Fruit fly (Drosophila melanogaster) whole organism, embryonic: Measurements from ENCODE around the gene nkt.

Experiments
- Adf1 ChIP-seq: fragments of 200-800 bp; sonication (Bioruptor generic); IDR thresholded peaks from 2 replicates; pipeline ENCODE4 v1.3.6; 2022; ENCODE audit warnings: missing biosample characterization, missing genetic modification characterization
- CG11093 ChIP-seq: fragments of 200-800 bp; sonication (Bioruptor generic); IDR thresholded peaks from 3 replicates; pipeline ENCODE4 v1.3.6; 2022; ENCODE audit warnings: missing biosample characterization, missing genetic modification characterization
- CG11456 ChIP-seq: fragments of 200-800 bp; sonication (Bioruptor generic); IDR thresholded peaks from 3 replicates; pipeline ENCODE4 v1.3.6; 2022; ENCODE audit warnings: missing biosample characterization, missing genetic modification characterization
- CG13123 ChIP-seq: fragments of 200-800 bp; sonication (Bioruptor generic); optimal IDR thresholded peaks from 2 replicates; lab custom pipeline; 2016; ENCODE audit warnings: missing biosample characterization, missing genetic modification characterization
- CG1647 ChIP-seq: fragments of 200-800 bp; sonication (Bioruptor generic); optimal IDR thresholded peaks from 3 replicates; lab custom pipeline; 2016; ENCODE audit warnings: missing biosample characterization, missing genetic modification characterization
- CG16779 ChIP-seq: fragments of 200-800 bp; sonication (Bioruptor generic); IDR thresholded peaks from 2 replicates; pipeline ENCODE4 v1.3.6; 2022; ENCODE audit warnings: missing biosample characterization, missing genetic modification characterization
- CG1832 ChIP-seq: fragments of 200-800 bp; sonication (Bioruptor generic); optimal IDR thresholded peaks from 2 replicates; lab custom pipeline; 2017; ENCODE audit warnings: missing biosample characterization, mild to moderate bottlenecking, missing genetic modification characterization, inconsistent platforms
- CG2120 ChIP-seq: fragments of 200-800 bp; sonication (Bioruptor generic); optimal IDR thresholded peaks from 3 replicates; lab custom pipeline; 2016; ENCODE audit warnings: missing biosample characterization, missing genetic modification characterization
- CG2678 ChIP-seq: fragments of 200-800 bp; sonication (Bioruptor generic); optimal IDR thresholded peaks from 3 replicates; lab custom pipeline; 2019; ENCODE audit warnings: missing biosample characterization, mild to moderate bottlenecking, missing genetic modification characterization, moderate library complexity
- CG31388 ChIP-seq: fragments of 200-800 bp; sonication (Bioruptor generic); optimal IDR thresholded peaks from 2 replicates; lab custom pipeline; 2016; ENCODE audit warnings: missing biosample characterization, missing genetic modification characterization
- CG32532 ChIP-seq: fragments of 200-800 bp; sonication (Bioruptor generic); IDR thresholded peaks from 2 replicates; pipeline ENCODE4 v1.3.6; 2022; ENCODE audit warnings: missing biosample characterization, missing genetic modification characterization
- CG34376 ChIP-seq: fragments of 200-800 bp; sonication (Bioruptor generic); optimal IDR thresholded peaks from 2 replicates; lab custom pipeline; 2018; ENCODE audit warnings: missing biosample characterization, mild to moderate bottlenecking, missing genetic modification characterization
- CG3995 ChIP-seq: fragments of 200-800 bp; sonication (Bioruptor generic); optimal IDR thresholded peaks from 3 replicates; lab custom pipeline; 2016; ENCODE audit warnings: missing biosample characterization, missing genetic modification characterization
- CG4328 ChIP-seq: fragments of 200-800 bp; sonication (Bioruptor generic); optimal IDR thresholded peaks from 3 replicates; lab custom pipeline; 2017; ENCODE audit warnings: missing biosample characterization, missing genetic modification reagents, missing genetic modification characterization
- CG4404 ChIP-seq: fragments of 200-800 bp; sonication (Bioruptor generic); IDR thresholded peaks from 2 replicates; pipeline ENCODE4 v1.3.6; 2022; ENCODE audit warnings: missing biosample characterization, missing genetic modification characterization
- CG4707 ChIP-seq: fragments of 200-800 bp; sonication (Bioruptor generic); optimal IDR thresholded peaks from 2 replicates; lab custom pipeline; 2018; ENCODE audit warnings: missing biosample characterization, mild to moderate bottlenecking, missing genetic modification characterization, moderate library complexity
- CG6854 ChIP-seq: fragments of 200-800 bp; sonication (Bioruptor generic); optimal IDR thresholded peaks from 3 replicates; lab custom pipeline; 2017; ENCODE audit warnings: missing biosample characterization, mild to moderate bottlenecking, missing genetic modification characterization
- CG7372 ChIP-seq: fragments of 200-800 bp; sonication (Bioruptor generic); IDR thresholded peaks from 2 replicates; pipeline ENCODE4 v1.3.6; 2022; ENCODE audit warnings: missing biosample characterization, missing genetic modification characterization
- CG7556 ChIP-seq: fragments of 200-800 bp; sonication (Bioruptor generic); optimal IDR thresholded peaks from 2 replicates; lab custom pipeline; 2017; ENCODE audit warnings: missing biosample characterization, mild to moderate bottlenecking, missing genetic modification characterization
- CG8290 ChIP-seq, 3 experiments: fragments of 200-800 bp; sonication (Bioruptor generic); optimal IDR thresholded peaks; 2 replicates each; lab custom pipeline; 2016 to 2019; ENCODE audit warnings: missing biosample characterization in 3 of 3, missing genetic modification characterization in 3 of 3, mild to moderate bottlenecking in 2 of 3, moderate library complexity in 1 of 3
- CTCF ChIP-seq: fragments of 200-800 bp; sonication (Bioruptor generic); optimal IDR thresholded peaks from 2 replicates; lab custom pipeline; 2017; ENCODE audit warnings: missing biosample characterization, mild to moderate bottlenecking, missing genetic modification characterization, moderate library complexity
- CrebB ChIP-seq: fragments of 200-800 bp; sonication (Bioruptor generic); optimal IDR thresholded peaks from 3 replicates; lab custom pipeline; 2018; ENCODE audit warnings: missing biosample characterization, mild to moderate bottlenecking, missing genetic modification characterization
- Dip2 ChIP-seq: fragments of 200-800 bp; sonication (Bioruptor generic); IDR thresholded peaks from 2 replicates; pipeline ENCODE4 v1.3.6; 2022; ENCODE audit warnings: missing biosample characterization, missing genetic modification characterization
- Drgx ChIP-seq: fragments of 200-800 bp; sonication (Bioruptor generic); IDR thresholded peaks from 2 replicates; pipeline ENCODE4 v1.3.6; 2022; ENCODE audit warnings: missing biosample characterization, missing genetic modification characterization
- Fer3 ChIP-seq: fragments of 200-800 bp; sonication (Bioruptor generic); optimal IDR thresholded peaks from 2 replicates; lab custom pipeline; 2018; ENCODE audit warnings: missing biosample characterization, mild to moderate bottlenecking, missing genetic modification characterization, moderate library complexity
- HLH3B ChIP-seq: fragments of 200-800 bp; sonication (Bioruptor generic); IDR thresholded peaks from 2 replicates; pipeline ENCODE4 v1.3.6; 2022; ENCODE audit warnings: missing biosample characterization, missing genetic modification characterization
- HLHmδ ChIP-seq: fragments of 200-800 bp; sonication (Bioruptor generic); optimal IDR thresholded peaks from 2 replicates; lab custom pipeline; 2018; ENCODE audit warnings: missing biosample characterization, mild to moderate bottlenecking, missing genetic modification characterization, moderate library complexity
- Hey ChIP-seq: fragments of 200-800 bp; sonication (Bioruptor generic); optimal IDR thresholded peaks from 3 replicates; lab custom pipeline; 2018; ENCODE audit warnings: missing biosample characterization, mild to moderate bottlenecking, missing genetic modification characterization
- Nf-YB ChIP-seq: fragments of 200-800 bp; sonication (Bioruptor generic); optimal IDR thresholded peaks from 3 replicates; lab custom pipeline; 2019; ENCODE audit warnings: missing biosample characterization, mild to moderate bottlenecking, missing genetic modification characterization, moderate library complexity
- Poxn ChIP-seq: fragments of 200-800 bp; sonication (Bioruptor generic); IDR thresholded peaks from 2 replicates; pipeline ENCODE4 v1.3.6; 2022; ENCODE audit warnings: missing biosample characterization, missing genetic modification characterization
- Taf1 ChIP-seq: fragments of 200-800 bp; sonication (Bioruptor generic); IDR thresholded peaks from 2 replicates; pipeline ENCODE4 v1.3.6; 2022; ENCODE audit warnings: missing biosample characterization, missing genetic modification characterization
- YL-1 ChIP-seq: fragments of 200-800 bp; sonication (Bioruptor generic); optimal IDR thresholded peaks from 3 replicates; lab custom pipeline; 2017; ENCODE audit warnings: missing biosample characterization, mild to moderate bottlenecking, missing genetic modification characterization
- ap ChIP-seq: fragments of 200-800 bp; sonication (Bioruptor generic); IDR thresholded peaks from 2 replicates; pipeline ENCODE4 v1.3.6; 2022; ENCODE audit warnings: missing biosample characterization, missing genetic modification characterization
- ase ChIP-seq: fragments of 200-800 bp; sonication (Bioruptor generic); IDR thresholded peaks from 3 replicates; pipeline ENCODE4 v1.3.6; 2022; ENCODE audit warnings: missing biosample characterization, missing genetic modification characterization
- bcd ChIP-seq: fragments of 200-800 bp; sonication (Bioruptor generic); optimal IDR thresholded peaks from 2 replicates; lab custom pipeline; 2017; ENCODE audit warnings: missing biosample characterization, mild to moderate bottlenecking, missing genetic modification characterization
- da ChIP-seq: fragments of 200-800 bp; sonication (Bioruptor generic); optimal IDR thresholded peaks from 2 replicates; lab custom pipeline; 2016; ENCODE audit warnings: missing biosample characterization, missing genetic modification characterization
- disco-r ChIP-seq: fragments of 200-800 bp; sonication (Bioruptor generic); optimal IDR thresholded peaks from 2 replicates; lab custom pipeline; 2016; ENCODE audit warnings: missing biosample characterization, missing genetic modification characterization
- grn ChIP-seq: fragments of 200-800 bp; sonication (Bioruptor generic); optimal IDR thresholded peaks from 3 replicates; lab custom pipeline; 2017; ENCODE audit warnings: missing biosample characterization, missing genetic modification characterization
- gsb ChIP-seq: fragments of 200-800 bp; sonication (Bioruptor generic); IDR thresholded peaks from 2 replicates; pipeline ENCODE4 v1.3.6; 2022; ENCODE audit warnings: missing biosample characterization, missing genetic modification characterization
- kay ChIP-seq: fragments of 200-800 bp; sonication (Bioruptor generic); optimal IDR thresholded peaks from 2 replicates; lab custom pipeline; 2016; ENCODE audit warnings: missing biosample characterization, missing genetic modification characterization
- lab ChIP-seq: fragments of 200-800 bp; sonication (Bioruptor generic); optimal IDR thresholded peaks from 3 replicates; lab custom pipeline; 2017; ENCODE audit warnings: missing biosample characterization, missing genetic modification characterization, mild to moderate bottlenecking, moderate library complexity, missing genetic modification reagents
- lmd ChIP-seq: fragments of 200-800 bp; sonication (Bioruptor generic); IDR thresholded peaks from 2 replicates; pipeline ENCODE4 v1.3.6; 2022; ENCODE audit warnings: missing biosample characterization, missing genetic modification characterization
- mirr ChIP-seq: fragments of 200-800 bp; sonication (Bioruptor generic); optimal IDR thresholded peaks from 3 replicates; lab custom pipeline; 2018; ENCODE audit warnings: missing biosample characterization, mild to moderate bottlenecking, missing genetic modification characterization
- nerfin-1 ChIP-seq: fragments of 200-800 bp; sonication (Bioruptor generic); optimal IDR thresholded peaks from 3 replicates; lab custom pipeline; 2019; ENCODE audit warnings: missing biosample characterization, mild to moderate bottlenecking, missing genetic modification characterization, moderate library complexity
- peb ChIP-seq: fragments of 200-800 bp; sonication (Bioruptor generic); IDR thresholded peaks from 2 replicates; pipeline ENCODE4 v1.3.6; 2022; ENCODE audit warnings: missing biosample characterization, missing genetic modification characterization
- rib ChIP-seq: fragments of 200-800 bp; sonication (Bioruptor generic); IDR thresholded peaks from 2 replicates; pipeline ENCODE4 v1.3.6; 2022; ENCODE audit warnings: missing biosample characterization, missing genetic modification characterization
- slbo ChIP-seq: fragments of 200-800 bp; sonication (Bioruptor generic); IDR thresholded peaks from 2 replicates; pipeline ENCODE4 v1.3.6; 2022; ENCODE audit warnings: missing biosample characterization, missing genetic modification characterization
- ssp ChIP-seq: fragments of 200-800 bp; sonication (Bioruptor generic); IDR thresholded peaks from 2 replicates; pipeline ENCODE4 v1.3.6; 2022; ENCODE audit warnings: missing biosample characterization, missing genetic modification characterization
- trem ChIP-seq: fragments of 200-800 bp; optimal IDR thresholded peaks from 3 replicates; lab custom pipeline; 2019; ENCODE audit warnings: missing biosample characterization, mild to moderate bottlenecking, missing genetic modification characterization, moderate library complexity
- z ChIP-seq: fragments of 200-800 bp; sonication (Bioruptor generic); IDR thresholded peaks from 3 replicates; pipeline ENCODE4 v1.3.6; 2022; ENCODE audit warnings: missing biosample characterization, missing genetic modification characterization

Gene nkt

DNA sequence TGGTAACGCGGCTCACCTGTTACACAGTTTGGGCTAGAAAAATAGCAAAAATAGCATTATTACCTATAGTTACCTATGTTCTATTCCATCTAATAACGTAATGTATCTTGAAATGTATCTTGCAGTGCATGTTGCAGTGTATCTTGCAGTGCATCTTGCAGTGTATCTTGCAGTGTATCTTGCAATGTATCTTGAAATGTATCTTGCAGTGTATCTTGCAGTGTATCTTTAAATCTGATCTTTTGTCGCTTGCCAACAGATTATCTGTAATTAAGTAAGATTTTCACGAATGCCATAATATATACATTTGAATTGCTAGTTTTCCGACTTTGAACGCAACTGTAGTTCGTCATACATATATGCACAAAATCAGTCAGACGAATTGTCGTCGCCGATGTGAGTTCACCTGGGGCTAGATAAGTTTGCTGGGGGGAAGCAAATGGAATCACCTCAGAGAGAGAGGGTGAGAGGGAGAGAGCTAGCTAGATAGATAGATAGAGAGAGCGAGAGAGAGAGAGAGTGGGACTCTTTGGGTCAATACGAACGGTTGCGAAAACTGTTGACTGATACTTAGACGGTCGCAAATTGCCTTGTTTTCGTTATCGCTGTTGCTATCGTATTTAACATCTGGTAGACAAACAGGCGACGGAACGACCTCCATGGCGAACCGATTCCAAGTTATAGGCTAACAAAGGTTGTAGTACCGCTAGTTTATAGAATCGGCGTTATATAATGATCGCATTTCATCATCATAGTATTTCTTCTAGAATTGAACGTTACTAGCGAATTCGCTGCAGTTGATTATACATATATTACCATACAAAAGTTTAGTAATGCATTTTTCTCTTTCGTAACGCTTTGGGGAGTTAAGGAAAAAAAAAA lies 41.5 kb downstream of the nkt start (continued):
- no peak for TF ChIP-seq peb (GFP tag; lab: Robert Waterston, UW)
- TF ChIP-seq HLHmδ (GFP tag; lab: Kevin White, UChicago): no peak
- no peak for TF ChIP-seq Taf1 (GFP tag; lab: Robert Waterston, UW)
- TF ChIP-seq CG8290 (GFP tag; optimal IDR thresholded peaks at IDR 0.05; lab: Kevin White, UChicago): no peak
- TF ChIP-seq CG8290 (tag; optimal IDR thresholded peaks at IDR 0.05; lab: Kevin White, UChicago): peak in 1 of 2 experiments; percentile 29
- TF ChIP-seq CG11456 (GFP tag; lab: Robert Waterston, UW): no peak
- TF ChIP-seq rib (GFP tag; lab: Robert Waterston, UW): peak; percentile 75
- no peak for TF ChIP-seq Nf-YB
- no peak for TF ChIP-seq trem (tag; lab: Kevin White, UChicago)
- no peak for TF ChIP-seq CrebB
- TF ChIP-seq kay (GFP tag; lab: Kevin White, UChicago): no peak
- peak; percentile 40; the same call in 1 of the 3 replicates for TF ChIP-seq ase
- TF ChIP-seq bcd (GFP tag; lab: Kevin White, UChicago): no peak
- no peak for TF ChIP-seq CG2120
- peak; percentile 24; the same call in 1 of the 2 replicates for TF ChIP-seq slbo
- TF ChIP-seq CG7372 (GFP tag; lab: Robert Waterston, UW): no peak
- no peak; the same call in 1 of the 2 replicates for TF ChIP-seq HLH3B (GFP tag; lab: Robert Waterston, UW)
- no peak for TF ChIP-seq gsb (GFP tag; lab: Robert Waterston, UW)
- no peak for TF ChIP-seq CG1647 (GFP tag; lab: Kevin White, UChicago)
- no peak for TF ChIP-seq z (GFP tag; lab: Robert Waterston, UW)
- TF ChIP-seq ap (GFP tag; lab: Robert Waterston, UW): no peak
- no peak for TF ChIP-seq disco-r (GFP tag; lab: Kevin White, UChicago)
- TF ChIP-seq CG34376 (GFP tag; lab: Kevin White, UChicago): peak; percentile 37
- peak; percentile 21 for TF ChIP-seq CG2678 (tag; lab: Kevin White, UChicago)
- peak; percentile 16; the same call in 1 of the 2 replicates for TF ChIP-seq Drgx (GFP tag; lab: Robert Waterston, UW)
- no peak for TF ChIP-seq CG13123 (GFP tag; lab: Kevin White, UChicago)
- no peak for TF ChIP-seq CTCF (GFP tag; lab: Kevin White, UChicago)
- 0 out of 2 replicates have a peak, but pooled peaks have one; percentile 10 for TF ChIP-seq CG16779 (GFP tag; lab: Robert Waterston, UW)
- no peak for TF ChIP-seq CG3995 (GFP tag; lab: Kevin White, UChicago)
- no peak for TF ChIP-seq Fer3
- TF ChIP-seq CG31388 (GFP tag; lab: Kevin White, UChicago): no peak
- peak; percentile 38; the same call in 1 of the 2 replicates for TF ChIP-seq CG32532
- no peak for TF ChIP-seq Dip2
- TF ChIP-seq Hey (tag; lab: Kevin White, UChicago): no peak
- TF ChIP-seq grn: peak; percentile 64
- TF ChIP-seq nerfin-1 (tag; lab: Kevin White, UChicago): no peak
- no peak for TF ChIP-seq CG4707
- TF ChIP-seq CG1832 (GFP tag; lab: Kevin White, UChicago): peak; percentile 56
- no peak for TF ChIP-seq da
- peak; percentile 85 for TF ChIP-seq mirr (GFP tag; lab: Kevin White, UChicago)
- TF ChIP-seq lab (GFP tag; lab: Kevin White, UChicago): peak; percentile 56
- no peak for TF ChIP-seq CG6854 (GFP tag; lab: Kevin White, UChicago)
- TF ChIP-seq CG7556: no peak
- TF ChIP-seq CG4404 (GFP tag; lab: Robert Waterston, UW): no peak
- TF ChIP-seq Adf1 (GFP tag; lab: Robert Waterston, UW): no peak
- TF ChIP-seq CG11093: no peak
- no peak for TF ChIP-seq lmd (GFP tag; lab: Robert Waterston, UW)
- TF ChIP-seq ssp (GFP tag; lab: Robert Waterston, UW): no peak
- no peak for TF ChIP-seq Poxn (GFP tag; lab: Robert Waterston, UW)
- no peak for TF ChIP-seq YL-1 (GFP tag; lab: Kevin White, UChicago)
- no peak for TF ChIP-seq CG4328 (GFP tag; lab: Kevin White, UChicago)
